Worm (Caenorhabditis elegans) whole organism, L4 larva: ENCODE measurements around the gene let-805.

Source experiments
- F26F4.8 ChIP-seq: fragments of 200-800 bp; sonication (Bioruptor generic); conservative IDR thresholded peaks from 2 replicates; pipeline ENCODE4 v1.3.6; 2022; ENCODE audit warnings: missing genetic modification characterization, missing compliant biosample characterization
- F49E8.2 ChIP-seq: sonication (generic microtip); optimal IDR thresholded peaks from 2 replicates; lab custom pipeline; 2016; ENCODE audit warnings: missing compliant biosample characterization, mild to moderate bottlenecking, missing genetic modification characterization, borderline replicate concordance
- Y105C5A.15 ChIP-seq: fragments of 200-800 bp; sonication (Bioruptor generic); IDR thresholded peaks from 2 replicates; pipeline ENCODE4 v1.3.6; 2022; ENCODE audit warnings: missing genetic modification characterization, missing compliant biosample characterization
- Y5F2A.4 ChIP-seq: fragments of 200-800 bp; sonication (Bioruptor generic); optimal IDR thresholded peaks from 2 replicates; lab custom pipeline; 2018; ENCODE audit warnings: mild to moderate bottlenecking, missing genetic modification characterization, missing compliant biosample characterization
- aha-1 ChIP-seq: fragments of 150-350 bp; peaks from one replicate; lab custom pipeline; 2014; ENCODE audit warnings: missing biosample characterization, missing genetic modification characterization
- ceh-20 ChIP-seq: fragments of 200-800 bp; sonication (Bioruptor generic); IDR thresholded peaks from 2 replicates; pipeline ENCODE4 v1.3.6; 2022; ENCODE audit warnings: missing genetic modification reagents, missing genetic modification characterization, missing compliant biosample characterization
- ceh-44 ChIP-seq: fragments of 200-800 bp; sonication (Bioruptor generic); IDR thresholded peaks from 2 replicates; pipeline ENCODE4 v1.3.6; 2022; ENCODE audit warnings: missing genetic modification reagents, missing genetic modification characterization, missing compliant biosample characterization
- ceh-82 ChIP-seq: sonication (generic microtip); optimal IDR thresholded peaks from 2 replicates; lab custom pipeline; 2017; ENCODE audit warnings: missing biosample characterization, missing genetic modification characterization
- cey-2 ChIP-seq: sonication (generic microtip); optimal IDR thresholded peaks from 3 replicates; lab custom pipeline; 2017; ENCODE audit warnings: missing genetic modification characterization, mild to moderate bottlenecking, missing compliant biosample characterization, antibody characterized with exemption, borderline replicate concordance; ENCODE audit not compliant: insufficient read depth
- daf-16 ChIP-seq, 3 experiments: sonication (generic microtip); optimal IDR thresholded peaks; 2 replicates each; lab custom pipeline; 2016 to 2017; ENCODE audit warnings: missing genetic modification characterization in 3 of 3, missing genetic modification reagents in 3 of 3, mild to moderate bottlenecking in 2 of 3, missing compliant biosample characterization in 2 of 3, missing biosample characterization in 1 of 3, moderate library complexity in 1 of 3
- daf-19 ChIP-seq: fragments of 200-800 bp; sonication (Bioruptor generic); conservative IDR thresholded peaks from 2 replicates; pipeline ENCODE4 v1.3.6; 2022; ENCODE audit warnings: missing genetic modification characterization, missing compliant biosample characterization
- dmd-6 ChIP-seq: fragments of 200-800 bp; sonication (Bioruptor generic); IDR thresholded peaks from 2 replicates; pipeline ENCODE4 v1.3.6; 2022; ENCODE audit warnings: missing genetic modification reagents, missing genetic modification characterization, missing compliant biosample characterization
- dmd-8 ChIP-seq: fragments of 200-800 bp; sonication (Bioruptor generic); IDR thresholded peaks from 2 replicates; pipeline ENCODE4 v1.3.6; 2022; ENCODE audit warnings: missing genetic modification characterization, missing compliant biosample characterization
- hlh-11 ChIP-seq: fragments of 200-800 bp; sonication (Bioruptor generic); optimal IDR thresholded peaks from 2 replicates; lab custom pipeline; 2018; ENCODE audit warnings: mild to moderate bottlenecking, missing genetic modification characterization, missing compliant biosample characterization
- hmg-1.1 ChIP-seq: fragments of 200-800 bp; sonication (Bioruptor generic); IDR thresholded peaks from 2 replicates; pipeline ENCODE4 v1.3.6; 2022; ENCODE audit warnings: missing genetic modification reagents, missing genetic modification characterization, missing compliant biosample characterization
- lin-13 ChIP-seq: fragments of 150-350 bp; optimal IDR thresholded peaks from 2 replicates; lab custom pipeline; 2014; ENCODE audit warnings: missing biosample characterization, missing genetic modification reagents, missing genetic modification characterization
- lin-29 ChIP-seq: fragments of 200-800 bp; sonication (Bioruptor generic); IDR thresholded peaks from 2 replicates; pipeline ENCODE4 v1.3.6; 2022; ENCODE audit warnings: missing genetic modification reagents, missing genetic modification characterization, missing compliant biosample characterization
- lin-39 ChIP-seq: fragments of 150-350 bp; optimal IDR thresholded peaks from 2 replicates; lab custom pipeline; 2014; ENCODE audit warnings: missing biosample characterization, missing genetic modification reagents, missing genetic modification characterization
- madf-5 ChIP-seq, 2 experiments: fragments of 200-800 bp; sonication (Bioruptor generic); IDR thresholded peaks; 2 replicates each; pipeline ENCODE4 v1.3.6; 2022; ENCODE audit warnings: missing compliant biosample characterization in 2 of 2, missing genetic modification characterization in 2 of 2
- madf-9 ChIP-seq: fragments of 200-800 bp; sonication (Bioruptor generic); conservative IDR thresholded peaks from 2 replicates; pipeline ENCODE4 v1.3.6; 2022; ENCODE audit warnings: missing genetic modification reagents, missing genetic modification characterization, missing compliant biosample characterization
- mdl-1 ChIP-seq, 2 experiments: fragments of 150-350 bp in 1 of 2; sonication (generic microtip) in 1 of 2; optimal IDR thresholded peaks; 2 replicates each; lab custom pipeline; 2014 to 2017; ENCODE audit warnings: missing biosample characterization in 2 of 2, missing genetic modification characterization in 2 of 2
- mdt-29 ChIP-seq: fragments of 200-800 bp; sonication (Bioruptor generic); IDR thresholded peaks from 2 replicates; pipeline ENCODE4 v1.3.6; 2022; ENCODE audit warnings: missing genetic modification reagents, missing genetic modification characterization, missing compliant biosample characterization
- mes-2 ChIP-seq: sonication (generic microtip); optimal IDR thresholded peaks from 2 replicates; lab custom pipeline; 2016; ENCODE audit warnings: missing genotype, mild to moderate bottlenecking, missing genetic modification characterization, missing compliant biosample characterization; ENCODE audit not compliant: poor library complexity, severe bottlenecking
- mxl-3 ChIP-seq: fragments of 200-800 bp; sonication (Bioruptor generic); optimal IDR thresholded peaks from 2 replicates; lab custom pipeline; 2018; ENCODE audit warnings: mild to moderate bottlenecking, missing genetic modification characterization, missing compliant biosample characterization
- nhr-111 ChIP-seq: fragments of 200-800 bp; sonication (Bioruptor generic); optimal IDR thresholded peaks from 2 replicates; lab custom pipeline; 2018; ENCODE audit warnings: mild to moderate bottlenecking, missing genetic modification characterization, missing compliant biosample characterization
- nhr-28 ChIP-seq: fragments of 150-350 bp; optimal IDR thresholded peaks from 2 replicates; lab custom pipeline; 2014; ENCODE audit warnings: missing biosample characterization, missing genetic modification characterization
- nhr-77 ChIP-seq: fragments of 150-350 bp; optimal IDR thresholded peaks from 2 replicates; lab custom pipeline; 2014; ENCODE audit warnings: missing biosample characterization, missing genetic modification characterization
- pha-4 ChIP-seq, 2 experiments: fragments of 150-350 bp in 1 of 2; fragments of 200-800 bp in 1 of 2; sonication (Bioruptor generic) in 1 of 2; IDR thresholded peaks in 1 of 2; optimal IDR thresholded peaks in 1 of 2; 2 replicates each; pipeline versions ENCODE4 v1.3.6 to Lab custom; 2014 to 2022; ENCODE audit warnings: missing genetic modification characterization in 2 of 2, missing genetic modification reagents in 2 of 2, missing biosample characterization in 1 of 2, missing compliant biosample characterization in 1 of 2
- pqm-1 ChIP-seq: sonication (generic microtip); optimal IDR thresholded peaks from 2 replicates; lab custom pipeline; 2017; ENCODE audit warnings: missing biosample characterization, missing genetic modification characterization
- rbr-2 ChIP-seq: sonication (generic microtip); optimal IDR thresholded peaks from 2 replicates; lab custom pipeline; 2016; ENCODE audit warnings: missing genotype, missing genetic modification characterization, missing compliant biosample characterization
- snpc-1.2 ChIP-seq: fragments of 200-800 bp; sonication (Bioruptor generic); IDR thresholded peaks from 2 replicates; pipeline ENCODE4 v1.3.6; 2022; ENCODE audit warnings: missing genetic modification reagents, missing genetic modification characterization, missing compliant biosample characterization
- tra-1 ChIP-seq: fragments of 200-800 bp; sonication (Bioruptor generic); IDR thresholded peaks from 2 replicates; pipeline ENCODE4 v1.3.6; 2022; ENCODE audit warnings: missing genetic modification reagents, missing genetic modification characterization, missing compliant biosample characterization
- unc-62 ChIP-seq, 3 experiments: fragments of 150-350 bp in 1 of 3; sonication (generic microtip); optimal IDR thresholded peaks in 2 of 3; peaks in 1 of 3; 1 replicate in 1 of 3; 2 replicates in 2 of 3; lab custom pipeline; 2014 to 2017; ENCODE audit warnings: missing biosample characterization in 3 of 3, missing genetic modification characterization in 3 of 3, missing genetic modification reagents in 3 of 3, missing genotype in 1 of 3
- vab-7 ChIP-seq: fragments of 200-800 bp; sonication (Bioruptor generic); IDR thresholded peaks from 2 replicates; pipeline ENCODE4 v1.3.6; 2022; ENCODE audit warnings: missing genetic modification reagents, missing genetic modification characterization, missing compliant biosample characterization
- zag-1 ChIP-seq: fragments of 150-350 bp; optimal IDR thresholded peaks from 2 replicates; lab custom pipeline; 2014; ENCODE audit warnings: missing biosample characterization, missing genetic modification characterization
- zip-11 ChIP-seq: fragments of 200-800 bp; sonication (Bioruptor generic); IDR thresholded peaks from 2 replicates; pipeline ENCODE4 v1.3.6; 2022; ENCODE audit warnings: missing genetic modification characterization, missing compliant biosample characterization

The let-805 gene

ce11 chrIII:2647194-2647925 is 10.5 kb upstream of the let-805 start:
- no peak for TF ChIP-seq F26F4.8
- TF ChIP-seq ceh-20 (GFP tag; lab: Robert Waterston, UW): no peak
- TF ChIP-seq tra-1 (GFP tag; lab: Robert Waterston, UW): 0 out of 2 replicates have a peak, but pooled peaks have one; percentile 10
- no peak for TF ChIP-seq snpc-1.2 (GFP tag; lab: Robert Waterston, UW)
- no peak for TF ChIP-seq lin-29
- no peak for TF ChIP-seq lin-39 (tag; lab: Kevin White, UChicago)
- no peak for TF ChIP-seq nhr-111
- no peak for TF ChIP-seq pha-4 (GFP tag; IDR thresholded peaks at IDR 0.05; lab: Robert Waterston, UW)
- no peak for TF ChIP-seq pha-4 (tag; optimal IDR thresholded peaks at IDR 0.05; lab: Kevin White, UChicago)
- TF ChIP-seq pqm-1 (tag; lab: Kevin White, UChicago): peak; percentile 82
- peak; percentile 66 for TF ChIP-seq hlh-11 (tag; lab: Kevin White, UChicago)
- TF ChIP-seq mxl-3: peak; percentile 56
- TF ChIP-seq lin-13 (GFP tag; lab: Kevin White, UChicago): no peak
- TF ChIP-seq F49E8.2 (tag; lab: Kevin White, UChicago): no peak
- peak; percentile 28 for TF ChIP-seq nhr-77 (tag; lab: Kevin White, UChicago)
- peak; percentile 40; the same call in 1 of the 2 replicates for TF ChIP-seq dmd-6 (GFP tag; lab: Robert Waterston, UW)
- peak; percentile 52 for TF ChIP-seq aha-1
- TF ChIP-seq zag-1: no peak
- peak in 1 of 2 experiments; percentile 19 for TF ChIP-seq mdl-1 (tag; optimal IDR thresholded peaks at IDR 0.05; lab: Kevin White, UChicago)
- TF ChIP-seq madf-9: no peak
- no peak for TF ChIP-seq ceh-82 (tag; lab: Kevin White, UChicago)
- peak; percentile 11 for TF ChIP-seq mes-2
- peak; percentile 78 for TF ChIP-seq nhr-28
- TF ChIP-seq Y5F2A.4 (GFP tag; lab: Kevin White, UChicago): no peak
- TF ChIP-seq daf-16 (GFP tag; optimal IDR thresholded peaks at IDR 0.05; lab: Kevin White, UChicago): no peak
- peak; percentile 75 for TF ChIP-seq daf-16 (tag; optimal IDR thresholded peaks at IDR 0.05; lab: Kevin White, UChicago)
- no peak for TF ChIP-seq vab-7 (GFP tag; lab: Robert Waterston, UW)
- TF ChIP-seq madf-5 (GFP tag; IDR thresholded peaks at IDR 0.05; lab: Robert Waterston, UW): no peak
- no peak for TF ChIP-seq cey-2
- TF ChIP-seq rbr-2: no peak

- TF ChIP-seq ceh-44 (GFP tag; lab: Robert Waterston, UW): no peak
- TF ChIP-seq unc-62 (GFP tag; optimal IDR thresholded peaks at IDR 0.05 in 1 of 2; lab: Kevin White, UChicago): peak in 1 of 2 experiments; percentile 28
- TF ChIP-seq unc-62 (tag; optimal IDR thresholded peaks at IDR 0.05; lab: Kevin White, UChicago): no peak
- no peak for TF ChIP-seq Y105C5A.15
- TF ChIP-seq mdt-29 (GFP tag; lab: Robert Waterston, UW): no peak
- TF ChIP-seq zip-11 (GFP tag; lab: Robert Waterston, UW): no peak
- no peak for TF ChIP-seq hmg-1.1 (GFP tag; lab: Robert Waterston, UW)
Observed at ce11 chrIII:2651519-2651918, 6.4 kb upstream of the let-805 start.

ce11 chrIII:2652704-2653566 is 4.9 kb upstream of the let-805 start:
- no peak for TF ChIP-seq pha-4 (GFP tag; IDR thresholded peaks at IDR 0.05; lab: Robert Waterston, UW)
- TF ChIP-seq pha-4 (tag; optimal IDR thresholded peaks at IDR 0.05; lab: Kevin White, UChicago): peak; percentile 36
- 0 out of 2 replicates have a peak, but pooled peaks have one; percentile 5 for TF ChIP-seq tra-1 (GFP tag; lab: Robert Waterston, UW)
- no peak for TF ChIP-seq daf-16 (GFP tag; optimal IDR thresholded peaks at IDR 0.05; lab: Kevin White, UChicago)
- peak; percentile 71 for TF ChIP-seq daf-16 (tag; optimal IDR thresholded peaks at IDR 0.05; lab: Kevin White, UChicago)
- no peak for TF ChIP-seq nhr-111
- TF ChIP-seq daf-19 (GFP tag; lab: Robert Waterston, UW): no peak
- peak; percentile 60 for TF ChIP-seq hlh-11 (tag; lab: Kevin White, UChicago)
- TF ChIP-seq pqm-1 (tag; lab: Kevin White, UChicago): peak; percentile 16
- TF ChIP-seq dmd-8: no peak
